Worm (Caenorhabditis elegans): Measurements from ENCODE around the gene C53A3.1.

The C53A3.1 gene

ce11 chrV:5771627-5772026 lies 11.6 kb upstream of the C53A3.1 start, which contains the start of gene F44E7.3:
TSS of gene F44E7.3 (plus strand) at chrV:5771945.
- TF ChIP-seq unc-62 (GFP tag; optimal IDR thresholded peaks at IDR 0.05 in 1 of 2) (peak in 1 of 2 experiments; percentile 59), unc-62 (tag; optimal IDR thresholded peaks at IDR 0.05) (no peak), aha-1 (tag) (peak; percentile 73), hlh-11 (tag; optimal IDR thresholded peaks at IDR 0.05) (peak; percentile 2), mes-2 (tag; optimal IDR thresholded peaks at IDR 0.05; ENCODE audit: poor library complexity, severe bottlenecking) (peak; percentile 14), ceh-82 (tag; optimal IDR thresholded peaks at IDR 0.05) (no peak), lin-38 (GFP tag; IDR thresholded peaks at IDR 0.05) (peak; percentile 36; the same call in 1 of the 2 replicates)

DNA sequence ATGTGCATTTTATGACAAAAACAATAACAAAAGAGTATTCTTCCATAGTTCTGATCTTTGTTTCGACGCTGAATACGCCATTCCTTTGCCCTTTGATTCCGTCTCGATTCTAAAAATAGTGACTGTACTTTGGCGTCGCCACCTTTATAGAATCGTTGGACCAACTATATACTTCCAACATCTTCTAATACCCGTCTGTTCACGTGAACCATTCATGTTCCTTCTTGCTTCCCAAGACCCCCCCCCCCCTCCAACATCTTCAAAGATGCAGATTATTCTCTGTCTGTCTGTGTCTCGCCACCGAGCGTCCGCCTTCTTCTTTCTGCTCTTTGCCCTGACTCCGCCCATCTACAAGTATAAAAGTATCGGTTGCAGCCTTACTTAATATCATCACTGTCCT lies 10.0 kb upstream of the C53A3.1 start:
- TF ChIP-seq dmd-6 (GFP tag; IDR thresholded peaks at IDR 0.05) = peak; percentile 38; the same call in 1 of the 2 replicates
- TF ChIP-seq ces-1 (GFP tag; optimal IDR thresholded peaks at IDR 0.05) = no peak
- peak; percentile 80 for TF ChIP-seq mxl-2 (GFP tag; conservative IDR thresholded peaks at IDR 0.05)
- TF ChIP-seq mes-2 (tag; optimal IDR thresholded peaks at IDR 0.05; ENCODE audit: poor library complexity, severe bottlenecking) = peak; percentile 33

- TF ChIP-seq daf-16 (GFP tag; optimal IDR thresholded peaks at IDR 0.05) = no peak
- TF ChIP-seq daf-16 (tag; optimal IDR thresholded peaks at IDR 0.05) = peak; percentile 56
- TF ChIP-seq mdt-29 (GFP tag; IDR thresholded peaks at IDR 0.05) = no peak
- no peak for TF ChIP-seq ama-1 (optimal IDR thresholded peaks at IDR 0.05)
- no peak for TF ChIP-seq ceh-32 (tag; optimal IDR thresholded peaks at IDR 0.05; ENCODE audit: poor library complexity)
- TF ChIP-seq Y75B8A.6 (GFP tag; IDR thresholded peaks at IDR 0.05) = no peak
- TF ChIP-seq tra-1 (GFP tag; IDR thresholded peaks at IDR 0.05) = no peak
- no peak for TF ChIP-seq mxl-3 (GFP tag; optimal IDR thresholded peaks at IDR 0.05)
- no peak for TF ChIP-seq skn-1 (tag; optimal IDR thresholded peaks at IDR 0.05)
- no peak for TF ChIP-seq daf-19 (GFP tag; conservative IDR thresholded peaks at IDR 0.05)
- TF ChIP-seq hif-1 (tag; optimal IDR thresholded peaks at IDR 0.05) = no peak
- TF ChIP-seq nhr-76 (tag; optimal IDR thresholded peaks at IDR 0.05) = no peak
- peak; percentile 51 for TF ChIP-seq hlh-11 (tag; optimal IDR thresholded peaks at IDR 0.05)
- TF ChIP-seq lin-38 (GFP tag; IDR thresholded peaks at IDR 0.05) = no peak
- TF ChIP-seq mxl-2 (GFP tag; conservative IDR thresholded peaks at IDR 0.05) = no peak
- no peak for TF ChIP-seq php-3 (GFP tag; IDR thresholded peaks at IDR 0.05)
- no peak for TF ChIP-seq madf-9 (GFP tag; conservative IDR thresholded peaks at IDR 0.05)
- no peak for TF ChIP-seq set-16 (GFP tag; IDR thresholded peaks at IDR 0.05)
- TF ChIP-seq F10B5.3 (tag; optimal IDR thresholded peaks at IDR 0.05) = no peak
- TF ChIP-seq cey-2 (tag; optimal IDR thresholded peaks at IDR 0.05; ENCODE audit: borderline replicate concordance, insufficient read depth) = no peak
- no peak for TF ChIP-seq ZK546.5 (tag; optimal IDR thresholded peaks at IDR 0.05)
- no peak for TF ChIP-seq unc-39 (tag; optimal IDR thresholded peaks at IDR 0.05)
- peak; percentile 48 for TF ChIP-seq nhr-48 (tag; optimal IDR thresholded peaks at IDR 0.05)
- TF ChIP-seq nhr-28 (tag; optimal IDR thresholded peaks at IDR 0.05) = peak; percentile 32
- peak; percentile 35 for TF ChIP-seq dve-1 (tag; optimal IDR thresholded peaks at IDR 0.05; ENCODE audit: insufficient read depth)
- TF ChIP-seq F49E8.2 (tag; optimal IDR thresholded peaks at IDR 0.05; ENCODE audit: borderline replicate concordance) = no peak
- TF ChIP-seq zip-11 (GFP tag; IDR thresholded peaks at IDR 0.05) = no peak
- TF ChIP-seq lim-7 (GFP tag; IDR thresholded peaks at IDR 0.05) = no peak
- TF ChIP-seq mdl-1 (tag; optimal IDR thresholded peaks at IDR 0.05) = peak in 1 of 2 experiments; percentile 16
- peak; percentile 15 for TF ChIP-seq hlh-30 (tag; optimal IDR thresholded peaks at IDR 0.05; ENCODE audit: insufficient read depth)
- TF ChIP-seq F44E2.7 (GFP tag; IDR thresholded peaks at IDR 0.05) = no peak
- TF ChIP-seq daf-8 (GFP tag; IDR thresholded peaks at IDR 0.05) = no peak
- no peak for TF ChIP-seq dpl-1 (GFP tag; optimal IDR thresholded peaks at IDR 0.05)
- no peak for TF ChIP-seq rbr-2 (tag; optimal IDR thresholded peaks at IDR 0.05)
- no peak for TF ChIP-seq F26F4.8 (GFP tag; conservative IDR thresholded peaks at IDR 0.05)
- no peak for TF ChIP-seq Y105C5A.15 (GFP tag; IDR thresholded peaks at IDR 0.05)
- TF ChIP-seq nhr-42 (GFP tag; IDR thresholded peaks at IDR 0.05) = no peak
- TF ChIP-seq dmd-6 (GFP tag; IDR thresholded peaks at IDR 0.05) = peak; percentile 82
- no peak for TF ChIP-seq daf-12 (tag; optimal IDR thresholded peaks at IDR 0.05)
- no peak for TF ChIP-seq nhr-41 (GFP tag; IDR thresholded peaks at IDR 0.05)
- TF ChIP-seq F37D6.2 (tag; optimal IDR thresholded peaks at IDR 0.05) = no peak
Observed at ce11 chrV:5769500-5769899, 9.5 kb upstream of the C53A3.1 start.
